Worm (Caenorhabditis elegans): ENCODE results near the gene K02F6.6.

The K02F6.6 gene

ce11 chrII:2530496-2530895 is at the start of gene K02F6.6:
Gene K02F6.6, plus strand, starts transcription at chrII:2530796.
- TF ChIP-seq nhr-25 (tag; optimal IDR thresholded peaks at IDR 0.05; ENCODE audit: borderline replicate concordance, insufficient read depth) (no peak), spr-3 (GFP tag; optimal IDR thresholded peaks at IDR 0.05) (no peak), aly-2 (tag; optimal IDR thresholded peaks at IDR 0.05) (no peak), zip-11 (GFP tag; IDR thresholded peaks at IDR 0.05) (no peak), unc-62 (GFP tag; optimal IDR thresholded peaks at IDR 0.05 in 1 of 2) (peak in 1 of 2 experiments; percentile 13), unc-62 (tag; optimal IDR thresholded peaks at IDR 0.05) (no peak), zag-1 (tag; optimal IDR thresholded peaks at IDR 0.05) (no peak), daf-19 (GFP tag; conservative IDR thresholded peaks at IDR 0.05) (no peak)

ce11 chrII:2481621-2482020 is 49.0 kb upstream of the K02F6.6 start, which contains the start of gene F53G2.2:
Gene F53G2.2, plus strand, starts transcription at chrII:2481921.
- TF ChIP-seq ceh-44 (GFP tag; IDR thresholded peaks at IDR 0.05) (no peak), nhr-41 (GFP tag; IDR thresholded peaks at IDR 0.05) (no peak), mep-1 (tag; optimal IDR thresholded peaks at IDR 0.05) (no peak), zip-11 (GFP tag; IDR thresholded peaks at IDR 0.05) (no peak), snpc-4 (tag; optimal IDR thresholded peaks at IDR 0.05) (no peak), hlh-30 (tag; optimal IDR thresholded peaks at IDR 0.05; ENCODE audit: insufficient read depth) (no peak), Y105C5A.15 (GFP tag; IDR thresholded peaks at IDR 0.05) (no peak), mes-2 (tag; optimal IDR thresholded peaks at IDR 0.05; ENCODE audit: poor library complexity, severe bottlenecking) (no peak)

ce11 chrII:2483507-2483906 is 47.1 kb upstream of the K02F6.6 start, which contains the start of gene F53G2.13:
Gene F53G2.13, plus strand, starts transcription at chrII:2483807.
- no peak for TF ChIP-seq Y75B8A.6 (GFP tag; IDR thresholded peaks at IDR 0.05)
- no peak for TF ChIP-seq lin-15B (tag; optimal IDR thresholded peaks at IDR 0.05)
- no peak for TF ChIP-seq lin-1 (GFP tag; IDR thresholded peaks at IDR 0.05)
- TF ChIP-seq lin-13 (GFP tag; optimal IDR thresholded peaks at IDR 0.05): no peak
- TF ChIP-seq pqm-1 (tag; optimal IDR thresholded peaks at IDR 0.05): no peak
- no peak for TF ChIP-seq daf-8 (GFP tag; IDR thresholded peaks at IDR 0.05)
- peak in 1 of 2 experiments; percentile 55 for TF ChIP-seq unc-62 (GFP tag; optimal IDR thresholded peaks at IDR 0.05 in 1 of 2)
- TF ChIP-seq unc-62 (tag; optimal IDR thresholded peaks at IDR 0.05): no peak
- no peak for TF ChIP-seq zip-2 (tag; optimal IDR thresholded peaks at IDR 0.05)

- no peak for TF ChIP-seq nhr-102 (tag; optimal IDR thresholded peaks at IDR 0.05)
These were observed 42.2 kb upstream of the K02F6.6 start, which contains the start of gene F53G2.1 for ce11 chrII:2488386-2488785. Gene F53G2.1, plus strand, starts transcription at chrII:2488686.

- TF ChIP-seq pqm-1 (tag; optimal IDR thresholded peaks at IDR 0.05): peak; percentile 47
- TF ChIP-seq snpc-1.2 (GFP tag; IDR thresholded peaks at IDR 0.05): no peak
- peak; percentile 12 for TF ChIP-seq dpl-1 (GFP tag; optimal IDR thresholded peaks at IDR 0.05)
- TF ChIP-seq hlh-11 (tag; optimal IDR thresholded peaks at IDR 0.05): peak; percentile 41
- peak; percentile 96 for TF ChIP-seq duxl-1 (tag; optimal IDR thresholded peaks at IDR 0.05; ENCODE audit: poor library complexity)
- no peak for TF ChIP-seq daf-16 (GFP tag; optimal IDR thresholded peaks at IDR 0.05)
- peak; percentile 25 for TF ChIP-seq daf-16 (tag; optimal IDR thresholded peaks at IDR 0.05)
- TF ChIP-seq nhr-28 (tag; optimal IDR thresholded peaks at IDR 0.05): peak; percentile 54
- peak; percentile 36; the same call in 1 of the 2 replicates for TF ChIP-seq Y48G9A.11 (GFP tag; IDR thresholded peaks at IDR 0.05)
- TF ChIP-seq nhr-76 (tag; optimal IDR thresholded peaks at IDR 0.05): no peak
- TF ChIP-seq dve-1 (tag; optimal IDR thresholded peaks at IDR 0.05; ENCODE audit: insufficient read depth): peak; percentile 17
- TF ChIP-seq nhr-77 (tag; optimal IDR thresholded peaks at IDR 0.05): no peak
These were observed 26.7 kb upstream of the K02F6.6 start for ce11 chrII:2503703-2504430.
